Worm (Caenorhabditis elegans) whole organism, late embryonic: ENCODE results near the gene R09E10.8.

Source experiments
- ceh-9 ChIP-seq: sonication (generic microtip); optimal IDR thresholded peaks from 2 replicates; lab custom pipeline; 2016; ENCODE audit warnings: mild to moderate bottlenecking, missing genetic modification characterization, inconsistent platforms, missing compliant biosample characterization
- dmd-4 ChIP-seq: sonication (generic microtip); optimal IDR thresholded peaks from 2 replicates; lab custom pipeline; 2016; ENCODE audit warnings: borderline replicate concordance, missing genetic modification characterization, missing compliant biosample characterization
- lin-11 ChIP-seq: fragments of 200-800 bp; sonication (Bioruptor generic); optimal IDR thresholded peaks from 2 replicates; lab custom pipeline; 2018; ENCODE audit warnings: mild to moderate bottlenecking, missing genetic modification characterization, missing compliant biosample characterization
- nhr-11 ChIP-seq: fragments of 150-350 bp; optimal IDR thresholded peaks from 2 replicates; lab custom pipeline; 2014; ENCODE audit warnings: missing biosample characterization, missing genetic modification characterization
- pax-1 ChIP-seq: fragments of 150-350 bp; optimal IDR thresholded peaks from 2 replicates; lab custom pipeline; 2014; ENCODE audit warnings: missing biosample characterization, missing genetic modification characterization
- pha-2 ChIP-seq: sonication (generic microtip); optimal IDR thresholded peaks from 2 replicates; lab custom pipeline; 2017; ENCODE audit warnings: mild to moderate bottlenecking, missing genetic modification characterization, missing compliant biosample characterization

- no peak for TF ChIP-seq nhr-11 (tag; lab: Kevin White, UChicago)
- TF ChIP-seq pha-2 (tag; lab: Kevin White, UChicago): no peak
- TF ChIP-seq lin-11: no peak
- TF ChIP-seq ceh-9: no peak
- no peak for TF ChIP-seq pax-1 (tag; lab: Kevin White, UChicago)
- TF ChIP-seq dmd-4: no peak
Measured at ce11 chrIV:10346948-10347347, 36.7 kb upstream of the R09E10.8 start.
